Worm (Caenorhabditis elegans): Measurements from ENCODE around the gene gpcp-1.
A peak's percentile ranks its signal among the peaks of the same experiment; 100 is the strongest.

gpcp-1 gene

DNA sequence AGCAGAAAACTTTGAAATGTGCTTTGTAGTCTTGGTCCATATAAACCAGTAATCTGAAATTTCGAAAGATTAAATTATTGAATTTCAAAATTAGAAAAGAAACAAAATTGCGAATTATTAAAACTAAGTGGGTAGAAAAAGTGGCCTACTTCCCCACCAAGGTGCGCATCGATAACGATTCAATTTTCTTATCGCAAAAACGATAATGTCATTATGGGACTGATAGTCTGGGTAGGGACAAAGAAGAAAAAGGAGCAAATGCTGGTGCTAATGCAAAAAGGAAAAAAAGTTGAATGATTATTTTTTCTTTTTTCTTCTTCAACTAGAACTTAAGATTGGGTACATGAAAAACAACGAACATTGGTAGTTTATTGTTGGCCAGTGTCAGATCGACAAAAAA is at the start of gene gpcp-1 (continued):
- no peak for TF ChIP-seq Y75B8A.6 (GFP tag; IDR thresholded peaks at IDR 0.05)
- no peak for TF ChIP-seq ama-1 (optimal IDR thresholded peaks at IDR 0.05)
- peak; percentile 26 for TF ChIP-seq mes-2 (tag; optimal IDR thresholded peaks at IDR 0.05; ENCODE audit: poor library complexity, severe bottlenecking)
- no peak for TF ChIP-seq lin-13 (GFP tag; optimal IDR thresholded peaks at IDR 0.05)
- no peak for TF ChIP-seq set-16 (GFP tag; IDR thresholded peaks at IDR 0.05)
- no peak for TF ChIP-seq nhr-111 (GFP tag; optimal IDR thresholded peaks at IDR 0.05)

DNA sequence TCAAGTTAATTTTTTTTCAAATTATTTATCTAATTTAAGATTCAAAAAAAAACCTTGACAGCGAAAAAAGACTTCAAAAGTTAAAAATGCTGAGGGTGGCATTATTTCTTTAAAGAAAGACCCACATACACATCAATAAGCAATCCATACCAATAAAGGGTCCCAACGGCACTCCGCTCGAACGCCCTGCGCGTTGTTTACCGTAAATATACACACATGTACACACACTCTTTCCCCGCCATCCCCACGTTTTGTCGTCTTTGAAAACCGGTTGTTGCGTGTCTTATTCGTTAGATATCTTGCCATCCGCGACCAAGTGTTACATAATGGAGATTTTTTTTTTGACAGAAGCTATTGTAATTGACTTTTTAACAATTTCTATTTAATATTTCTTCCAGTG is 49.1 kb upstream of the gpcp-1 start, which contains the start of gene gcc-1:
Gene gcc-1 (plus strand): TSS at position 399 of the 400 bp plus-strand sequence.
- peak in 1 of 2 experiments; percentile 45 for TF ChIP-seq mdl-1 (tag; optimal IDR thresholded peaks at IDR 0.05)
- TF ChIP-seq pha-4 (GFP tag; IDR thresholded peaks at IDR 0.05), result no peak
- no peak for TF ChIP-seq pha-4 (tag; optimal IDR thresholded peaks at IDR 0.05)
- TF ChIP-seq nhr-48 (tag; optimal IDR thresholded peaks at IDR 0.05), result no peak
- no peak for TF ChIP-seq set-16 (GFP tag; IDR thresholded peaks at IDR 0.05)
- peak; percentile 93 for TF ChIP-seq T20F7.1 (GFP tag; optimal IDR thresholded peaks at IDR 0.05)
- peak in 1 of 2 experiments; percentile 47 for TF ChIP-seq lsy-2 (tag; optimal IDR thresholded peaks at IDR 0.05)
- TF ChIP-seq nhr-111 (GFP tag; optimal IDR thresholded peaks at IDR 0.05), result no peak
- TF ChIP-seq hlh-30 (tag; optimal IDR thresholded peaks at IDR 0.05; ENCODE audit: insufficient read depth), result peak; percentile 10
- no peak for TF ChIP-seq ZK337.2 (GFP tag; IDR thresholded peaks at IDR 0.05)
- TF ChIP-seq mdt-29 (GFP tag; IDR thresholded peaks at IDR 0.05), result no peak
- TF ChIP-seq spr-3 (GFP tag; optimal IDR thresholded peaks at IDR 0.05), result no peak
- TF ChIP-seq mes-2 (tag; optimal IDR thresholded peaks at IDR 0.05; ENCODE audit: poor library complexity, severe bottlenecking), result peak; percentile 69
- TF ChIP-seq hif-1 (tag; optimal IDR thresholded peaks at IDR 0.05), result peak in 1 of 2 experiments; percentile 17
- TF ChIP-seq madf-9 (GFP tag; conservative IDR thresholded peaks at IDR 0.05), result no peak
- TF ChIP-seq nhr-41 (GFP tag; IDR thresholded peaks at IDR 0.05), result no peak
- no peak for TF ChIP-seq mxl-2 (GFP tag; conservative IDR thresholded peaks at IDR 0.05)
- TF ChIP-seq fos-1 (tag; optimal IDR thresholded peaks at IDR 0.05), result no peak
- no peak for TF ChIP-seq Y5F2A.4 (GFP tag; optimal IDR thresholded peaks at IDR 0.05)
- TF ChIP-seq daf-16 (GFP tag; optimal IDR thresholded peaks at IDR 0.05), result no peak
- TF ChIP-seq daf-16 (tag; optimal IDR thresholded peaks at IDR 0.05), result peak; percentile 10
- peak; percentile 13 for TF ChIP-seq nhr-102 (tag; optimal IDR thresholded peaks at IDR 0.05)
- TF ChIP-seq rbr-2 (tag; optimal IDR thresholded peaks at IDR 0.05), result peak; percentile 35
- TF ChIP-seq R02D3.7 (tag; optimal IDR thresholded peaks at IDR 0.05), result peak; percentile 59
- no peak for TF ChIP-seq D1046.2 (GFP tag; IDR thresholded peaks at IDR 0.05)
- no peak for TF ChIP-seq zag-1 (tag; optimal IDR thresholded peaks at IDR 0.05)
- no peak for TF ChIP-seq unc-39 (tag; optimal IDR thresholded peaks at IDR 0.05)
- TF ChIP-seq spr-1 (tag; optimal IDR thresholded peaks at IDR 0.05), result peak; percentile 0
- no peak for TF ChIP-seq lin-38 (GFP tag; IDR thresholded peaks at IDR 0.05)
- TF ChIP-seq zip-2 (tag; optimal IDR thresholded peaks at IDR 0.05), result no peak
- TF ChIP-seq ceh-44 (GFP tag; IDR thresholded peaks at IDR 0.05), result no peak
- TF ChIP-seq mep-1 (tag; optimal IDR thresholded peaks at IDR 0.05), result peak; percentile 49
- peak; percentile 95 for TF ChIP-seq aha-1 (tag)
- TF ChIP-seq dmd-6 (GFP tag; IDR thresholded peaks at IDR 0.05), result peak; percentile 23; the same call in 1 of the 2 replicates
- TF ChIP-seq mxl-3 (GFP tag; optimal IDR thresholded peaks at IDR 0.05), result peak; percentile 96
- TF ChIP-seq lin-15B (tag; optimal IDR thresholded peaks at IDR 0.05), result no peak
- TF ChIP-seq aly-2 (tag; optimal IDR thresholded peaks at IDR 0.05), result no peak
- peak; percentile 64; the same call in 1 of the 2 replicates for TF ChIP-seq hmg-1.1 (GFP tag; IDR thresholded peaks at IDR 0.05)
- no peak for TF ChIP-seq sdz-12 (GFP tag; optimal IDR thresholded peaks at IDR 0.05)
- no peak for TF ChIP-seq lir-3 (tag; optimal IDR thresholded peaks at IDR 0.05)
- TF ChIP-seq hlh-11 (tag; optimal IDR thresholded peaks at IDR 0.05), result peak; percentile 33
- TF ChIP-seq dve-1 (tag; optimal IDR thresholded peaks at IDR 0.05; ENCODE audit: insufficient read depth), result peak; percentile 10
- TF ChIP-seq F10B5.3 (tag; optimal IDR thresholded peaks at IDR 0.05), result no peak

All from whole organism, L4 larva.